Fruit fly (Drosophila melanogaster) whole organism, wandering third instar larva: ENCODE measurements around the gene CG5390.
A peak's percentile ranks its signal among the peaks of the same experiment; 100 is the strongest.

Source experiments
- CrebA ChIP-seq: fragments of 200-800 bp; sonication (Bioruptor generic); optimal IDR thresholded peaks from 2 replicates; lab custom pipeline; 2016; ENCODE audit warnings: missing biosample characterization, mild to moderate bottlenecking, missing genetic modification characterization, borderline replicate concordance
- Dfd ChIP-seq: fragments of >200 bp; optimal IDR thresholded peaks from 2 replicates; lab custom pipeline; 2017; ENCODE audit warnings: missing biosample characterization, missing genetic modification characterization
- Myc ChIP-seq: fragments of >200 bp; optimal IDR thresholded peaks from 2 replicates; lab custom pipeline; 2017
- N ChIP-seq: fragments of >200 bp; optimal IDR thresholded peaks from 2 replicates; lab custom pipeline; 2018; ENCODE audit warnings: missing biosample characterization, missing external identifiers, missing genetic modification characterization
- ey ChIP-seq: fragments of 200-800 bp; sonication (Bioruptor generic); optimal IDR thresholded peaks from 2 replicates; lab custom pipeline; 2016; ENCODE audit warnings: missing biosample characterization, missing genetic modification characterization
- jim ChIP-seq: fragments of 175-275, 200-325 bp; sonication (Bioruptor generic); optimal IDR thresholded peaks from 2 replicates; lab custom pipeline; 2016; ENCODE audit warnings: missing biosample characterization, mild to moderate bottlenecking, missing genetic modification characterization
- sage ChIP-seq: fragments of 200-800 bp; sonication (Bioruptor generic); optimal IDR thresholded peaks from 2 replicates; lab custom pipeline; 2016; ENCODE audit warnings: missing biosample characterization, mild to moderate bottlenecking, missing genetic modification characterization
- woc ChIP-seq: sonication (Bioruptor generic); optimal IDR thresholded peaks from 2 replicates; lab custom pipeline; 2016; ENCODE audit warnings: missing biosample characterization, mild to moderate bottlenecking, missing genetic modification characterization

The CG5390 gene

DNA sequence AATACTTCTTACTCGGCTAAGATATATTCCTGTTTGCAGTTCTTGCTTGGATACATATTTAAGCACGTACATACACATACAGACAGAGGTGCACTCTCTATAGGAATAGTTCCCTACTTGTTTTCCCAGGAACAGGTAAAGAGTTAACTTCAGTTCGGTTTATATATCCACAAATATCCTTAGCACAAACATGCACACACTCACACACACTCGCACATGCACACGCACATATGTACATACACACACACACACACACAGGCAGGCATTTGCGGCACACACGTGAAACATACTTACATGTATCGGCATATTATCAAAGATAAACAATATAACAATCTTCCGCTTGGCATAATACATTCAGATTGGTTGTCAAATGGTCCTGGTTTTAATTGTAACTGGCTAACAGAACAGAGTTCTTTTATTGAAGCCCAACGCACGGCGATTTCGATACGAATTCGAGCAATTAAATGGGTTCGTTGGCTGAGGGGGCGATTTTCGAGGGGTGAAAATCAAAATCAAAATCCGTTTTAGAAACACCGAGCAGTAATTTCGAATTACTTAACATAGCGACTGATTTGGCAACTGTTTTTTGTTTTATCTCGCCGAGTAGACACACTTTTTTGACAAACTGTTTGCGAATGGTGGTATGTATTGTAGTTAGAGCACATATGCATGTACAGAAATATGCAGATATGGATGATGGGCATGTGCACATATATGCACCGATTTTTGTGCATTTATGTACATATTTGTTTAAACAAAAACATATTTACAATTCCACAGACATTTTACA is 46.2 kb downstream of the CG5390 start:
- TF ChIP-seq ey (GFP tag; lab: Kevin White, UChicago) (peak; percentile 9), Dfd (GFP tag; lab: Kevin White, UChicago) (peak; percentile 93), jim (no peak), N (GFP tag; lab: Kevin White, UChicago) (peak; percentile 52), Myc (lab: Kevin White, UChicago) (no peak)

DNA sequence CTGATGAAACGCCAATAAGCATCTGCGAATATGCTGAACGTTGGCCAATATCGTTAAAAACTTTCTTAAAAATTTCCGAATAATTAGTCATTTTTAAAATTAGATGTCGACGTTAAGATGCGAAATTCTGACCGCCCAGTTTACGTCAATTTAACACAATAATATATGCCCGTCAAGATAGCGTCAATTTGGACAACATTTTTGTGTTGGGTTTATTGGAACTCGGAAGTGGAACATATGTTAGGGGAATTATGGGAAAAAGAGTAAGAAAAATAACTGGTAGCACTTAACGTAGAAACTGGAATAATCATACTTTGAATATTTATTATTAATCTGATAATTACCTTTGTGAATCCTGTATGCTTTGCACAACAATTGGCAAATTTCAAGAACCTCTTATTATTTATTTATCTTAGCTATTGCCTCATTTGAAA is 50.7 kb downstream of the CG5390 start, which contains the start of gene CG5676:
Gene CG5676, minus strand, starts transcription at position 167 of the 434 bp plus-strand sequence.
- TF ChIP-seq Myc (lab: Kevin White, UChicago) = no peak
- peak; percentile 41 for TF ChIP-seq woc (GFP tag; lab: Kevin White, UChicago)
- no peak for TF ChIP-seq CrebA (GFP tag; lab: Kevin White, UChicago)
- TF ChIP-seq sage = peak; percentile 40
